Fruit fly (Drosophila melanogaster) whole organism: ENCODE data around the gene CG9676.

ENCODE experiments used
- CG8478 ChIP-seq: fragments of >200 bp; optimal IDR thresholded peaks from 2 replicates; lab custom pipeline; 2018; ENCODE audit warnings: inconsistent platforms
- Dll ChIP-seq: fragments of >200 bp; optimal IDR thresholded peaks from 2 replicates; lab custom pipeline; 2017
- EcR ChIP-seq, 2 experiments: fragments of >200 bp; optimal IDR thresholded peaks; 2 replicates each; lab custom pipeline; 2017; ENCODE audit warnings: missing biosample characterization in 2 of 2, missing genetic modification characterization in 2 of 2, missing genetic modification reagents in 2 of 2
- psq ChIP-seq: fragments of >200 bp; optimal IDR thresholded peaks from 2 replicates; lab custom pipeline; 2017
- usp ChIP-seq: fragments of >200 bp; optimal IDR thresholded peaks from 2 replicates; lab custom pipeline; 2017; ENCODE audit warnings: missing biosample characterization, missing genetic modification characterization, mixed read lengths

- TF ChIP-seq CG8478 (lab: Kevin White, UChicago) (no peak), usp (GFP tag; lab: Kevin White, UChicago) (no peak), psq (lab: Kevin White, UChicago) (no peak), EcR (GFP tag; optimal IDR thresholded peaks at IDR 0.05; lab: Kevin White, UChicago) (no peak), Dll (lab: Kevin White, UChicago) (no peak)
Observed at dm6 chrX:16694959-16695358, 5.0 kb downstream of the CG9676 start, which contains the start of gene Septin4.
